Worm (Caenorhabditis elegans) whole organism, L4 larva: Measurements from ENCODE around the gene gcy-29.

Source experiments
- F26F4.8 ChIP-seq: fragments of 200-800 bp; sonication (Bioruptor generic); conservative IDR thresholded peaks from 2 replicates; pipeline ENCODE4 v1.3.6; 2022; ENCODE audit warnings: missing genetic modification characterization, missing compliant biosample characterization
- arid-1 ChIP-seq: fragments of 200-800 bp; sonication (Bioruptor generic); conservative IDR thresholded peaks from 2 replicates; pipeline ENCODE4 v1.3.6; 2022; ENCODE audit warnings: missing genetic modification reagents, missing genetic modification characterization, missing compliant biosample characterization
- fos-1 ChIP-seq: fragments of 150-350 bp; optimal IDR thresholded peaks from 2 replicates; lab custom pipeline; 2014; ENCODE audit warnings: missing biosample characterization, missing genetic modification characterization
- mxl-3 ChIP-seq: fragments of 200-800 bp; sonication (Bioruptor generic); optimal IDR thresholded peaks from 2 replicates; lab custom pipeline; 2018; ENCODE audit warnings: mild to moderate bottlenecking, missing genetic modification characterization, missing compliant biosample characterization
- nhr-10 ChIP-seq: fragments of 150-350 bp; optimal IDR thresholded peaks from 2 replicates; lab custom pipeline; 2014; ENCODE audit warnings: missing biosample characterization, missing genetic modification characterization
- nhr-28 ChIP-seq: fragments of 150-350 bp; optimal IDR thresholded peaks from 2 replicates; lab custom pipeline; 2014; ENCODE audit warnings: missing biosample characterization, missing genetic modification characterization
- nhr-48 ChIP-seq: sonication (generic microtip); optimal IDR thresholded peaks from 2 replicates; lab custom pipeline; 2016; ENCODE audit warnings: mild to moderate bottlenecking, missing genetic modification characterization, missing compliant biosample characterization
- nhr-76 ChIP-seq: fragments of 150-350 bp; optimal IDR thresholded peaks from 2 replicates; lab custom pipeline; 2014; ENCODE audit warnings: missing biosample characterization, missing genetic modification characterization
- pha-4 ChIP-seq, 2 experiments: fragments of 150-350 bp in 1 of 2; fragments of 200-800 bp in 1 of 2; sonication (Bioruptor generic) in 1 of 2; IDR thresholded peaks in 1 of 2; optimal IDR thresholded peaks in 1 of 2; 2 replicates each; pipeline versions ENCODE4 v1.3.6 to Lab custom; 2014 to 2022; ENCODE audit warnings: missing genetic modification characterization in 2 of 2, missing genetic modification reagents in 2 of 2, missing biosample characterization in 1 of 2, missing compliant biosample characterization in 1 of 2
- snpc-4 ChIP-seq: fragments of 150-350 bp; optimal IDR thresholded peaks from 2 replicates; lab custom pipeline; 2014; ENCODE audit warnings: missing biosample characterization, missing genetic modification characterization
- tra-1 ChIP-seq: fragments of 200-800 bp; sonication (Bioruptor generic); IDR thresholded peaks from 2 replicates; pipeline ENCODE4 v1.3.6; 2022; ENCODE audit warnings: missing genetic modification reagents, missing genetic modification characterization, missing compliant biosample characterization
- unc-130 ChIP-seq: sonication (generic microtip); optimal IDR thresholded peaks from 2 replicates; lab custom pipeline; 2016; ENCODE audit warnings: missing genetic modification reagents, missing genetic modification characterization, missing compliant biosample characterization
- unc-39 ChIP-seq: sonication (generic microtip); optimal IDR thresholded peaks from 2 replicates; lab custom pipeline; 2017; ENCODE audit warnings: missing biosample characterization, missing genetic modification characterization
- zfp-2 ChIP-seq: sonication (generic microtip); optimal IDR thresholded peaks from 2 replicates; lab custom pipeline; 2016; ENCODE audit warnings: mild to moderate bottlenecking, missing genetic modification characterization, missing compliant biosample characterization

DNA sequence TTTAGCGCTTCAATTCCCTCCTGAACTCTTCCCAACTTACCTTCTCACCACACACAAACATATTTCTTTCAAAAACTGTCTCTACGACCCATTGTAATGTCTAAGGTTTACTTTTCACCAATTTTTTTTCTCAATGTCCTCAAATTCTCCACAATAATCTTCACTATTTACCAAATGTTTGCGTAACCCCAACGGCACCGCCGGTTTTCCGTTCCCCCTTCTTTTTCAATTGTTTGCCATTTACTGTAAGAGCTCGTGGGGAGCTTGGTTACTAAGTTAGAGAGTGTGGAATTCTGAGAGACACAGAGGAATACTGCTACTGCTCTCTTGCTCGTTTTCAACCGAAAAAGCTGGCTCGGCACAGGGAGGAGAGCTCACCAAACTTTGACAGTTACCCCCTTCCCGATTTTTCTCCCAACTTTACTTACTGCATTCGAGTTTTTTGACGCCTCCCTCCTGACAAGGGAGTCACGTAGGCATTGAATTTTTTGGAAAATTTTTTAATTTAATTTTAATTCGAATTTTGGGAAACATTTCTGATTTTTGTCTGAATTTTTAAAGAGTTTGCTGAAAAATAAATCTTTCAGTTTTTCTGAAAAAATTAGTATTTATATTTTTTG is 22.1 kb upstream of the gcy-29 start:
- TF ChIP-seq zfp-2 (tag; lab: Kevin White, UChicago), result no peak
- TF ChIP-seq unc-39 (tag; lab: Kevin White, UChicago), result no peak
- no peak for TF ChIP-seq nhr-48
- TF ChIP-seq pha-4 (GFP tag; IDR thresholded peaks at IDR 0.05; lab: Robert Waterston, UW), result no peak
- no peak for TF ChIP-seq pha-4 (tag; optimal IDR thresholded peaks at IDR 0.05; lab: Kevin White, UChicago)
- TF ChIP-seq arid-1 (GFP tag; lab: Robert Waterston, UW), result no peak
- no peak for TF ChIP-seq nhr-28
- no peak for TF ChIP-seq tra-1 (GFP tag; lab: Robert Waterston, UW)
- TF ChIP-seq nhr-10, result no peak
- TF ChIP-seq snpc-4 (tag; lab: Kevin White, UChicago), result no peak
- no peak for TF ChIP-seq fos-1 (tag; lab: Kevin White, UChicago)
- TF ChIP-seq F26F4.8 (GFP tag; lab: Robert Waterston, UW), result no peak
- TF ChIP-seq unc-130 (GFP tag; lab: Kevin White, UChicago), result no peak
- TF ChIP-seq nhr-76 (tag; lab: Kevin White, UChicago), result no peak
- no peak for TF ChIP-seq mxl-3 (GFP tag; lab: Kevin White, UChicago)
